Worm (Caenorhabditis elegans) whole organism, midembryonic: ENCODE measurements around the gene C45G9.14.

ENCODE experiments used
- T22C8.4 ChIP-seq: fragments of 200-800 bp; sonication (Bioruptor generic); IDR thresholded peaks from 2 replicates; pipeline ENCODE4 v1.3.6; 2022; ENCODE audit warnings: missing genetic modification characterization, missing compliant biosample characterization
- cog-1 ChIP-seq: sonication (generic microtip); optimal IDR thresholded peaks from 2 replicates; lab custom pipeline; 2016; ENCODE audit warnings: missing genetic modification characterization, missing compliant biosample characterization
- flt-1 ChIP-seq: fragments of 200-800 bp; sonication (Bioruptor generic); IDR thresholded peaks from 2 replicates; pipeline ENCODE4 v1.3.6; 2022; ENCODE audit warnings: missing genetic modification characterization, missing compliant biosample characterization
- klf-2 ChIP-seq: fragments of 200-800 bp; sonication (Bioruptor generic); conservative IDR thresholded peaks from 2 replicates; pipeline ENCODE4 v1.3.6; 2022; ENCODE audit warnings: missing genetic modification reagents, missing genetic modification characterization, missing compliant biosample characterization
- med-1 ChIP-seq: sonication (generic microtip); optimal IDR thresholded peaks from 2 replicates; lab custom pipeline; 2017; ENCODE audit warnings: missing genetic modification characterization, mild to moderate bottlenecking, missing compliant biosample characterization, antibody characterized with exemption, missing genetic modification reagents; ENCODE audit not compliant: insufficient read depth
- tab-1 ChIP-seq: fragments of 200-800 bp; sonication (Bioruptor generic); IDR thresholded peaks from 2 replicates; pipeline ENCODE4 v1.3.6; 2022; ENCODE audit warnings: missing genetic modification characterization, missing compliant biosample characterization
- ztf-29 ChIP-seq: fragments of 200-800 bp; sonication (Bioruptor generic); IDR thresholded peaks from 2 replicates; pipeline ENCODE4 v1.3.6; 2022; ENCODE audit warnings: missing genetic modification reagents, missing genetic modification characterization, missing compliant biosample characterization

DNA sequence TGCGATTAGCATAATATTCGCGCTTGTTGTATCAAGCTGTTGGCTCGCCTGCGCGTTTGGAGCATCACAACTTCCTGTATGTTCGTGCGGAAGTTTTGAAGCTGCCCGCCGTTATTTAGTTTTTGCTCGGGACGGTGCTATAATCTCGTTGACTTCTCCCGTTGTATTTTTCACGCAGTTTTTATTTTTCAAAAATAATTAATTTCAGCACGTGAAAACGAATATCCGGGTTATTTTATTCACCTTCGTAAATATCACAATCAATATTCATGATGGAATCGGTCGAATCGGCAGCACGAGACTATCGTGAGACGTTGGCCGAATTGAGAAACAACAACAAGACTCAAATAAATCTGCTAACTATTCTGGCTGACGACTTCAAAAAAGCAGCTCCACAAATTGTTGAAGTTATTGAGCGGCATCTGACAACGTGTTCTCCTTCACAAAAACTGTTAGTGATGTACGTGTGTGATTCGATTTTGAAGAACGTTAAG is 19.6 kb upstream of the C45G9.14 start:
- no peak for TF ChIP-seq cog-1 (tag; lab: Kevin White, UChicago)
- no peak for TF ChIP-seq T22C8.4 (GFP tag; lab: Robert Waterston, UW)
- no peak for TF ChIP-seq flt-1 (GFP tag; lab: Robert Waterston, UW)
- TF ChIP-seq klf-2: no peak
- no peak for TF ChIP-seq tab-1 (GFP tag; lab: Robert Waterston, UW)
- no peak for TF ChIP-seq ztf-29 (GFP tag; lab: Robert Waterston, UW)
- TF ChIP-seq med-1 (GFP tag; lab: Kevin White, UChicago): no peak
